Worm (Caenorhabditis elegans) whole organism, mixed stage, embryonic: ENCODE data around the gene srbc-8.

Experiments
- blmp-1 ChIP-seq: fragments of 150-350 bp; optimal IDR thresholded peaks from 2 replicates; lab custom pipeline; 2014; ENCODE audit warnings: missing biosample characterization, missing genetic modification characterization
- ceh-43 ChIP-seq: fragments of 200-800 bp; sonication (Bioruptor generic); optimal IDR thresholded peaks from 2 replicates; lab custom pipeline; 2018; ENCODE audit warnings: mild to moderate bottlenecking, missing genetic modification characterization, moderate library complexity, missing compliant biosample characterization
- ces-1 ChIP-seq: fragments of 150-350 bp; optimal IDR thresholded peaks from 2 replicates; lab custom pipeline; 2014; ENCODE audit warnings: missing biosample characterization, missing genetic modification reagents, missing genetic modification characterization
- elt-1 ChIP-seq: sonication (generic microtip); optimal IDR thresholded peaks from 2 replicates; lab custom pipeline; 2017; ENCODE audit warnings: missing genetic modification characterization, mild to moderate bottlenecking, missing compliant biosample characterization, antibody characterized with exemption, moderate library complexity, borderline replicate concordance; ENCODE audit not compliant: insufficient read depth
- hlh-1 ChIP-seq: fragments of 150-350 bp; optimal IDR thresholded peaks from 2 replicates; lab custom pipeline; 2014; ENCODE audit warnings: missing biosample characterization, missing genetic modification reagents, missing genetic modification characterization
- lin-13 ChIP-seq: fragments of 150-350 bp; optimal IDR thresholded peaks from 2 replicates; lab custom pipeline; 2014; ENCODE audit warnings: missing biosample characterization, missing genetic modification characterization
- mep-1 ChIP-seq: fragments of 150-350 bp; optimal IDR thresholded peaks from 2 replicates; lab custom pipeline; 2017; ENCODE audit warnings: missing biosample characterization, missing genetic modification reagents, missing genetic modification characterization, inconsistent platforms
- nhr-28 ChIP-seq: fragments of 150-350 bp; optimal IDR thresholded peaks from 2 replicates; lab custom pipeline; 2014; ENCODE audit warnings: missing biosample characterization, missing genetic modification characterization
- nhr-76 ChIP-seq: sonication (generic microtip); optimal IDR thresholded peaks from 2 replicates; lab custom pipeline; 2017; ENCODE audit warnings: missing biosample characterization, missing genetic modification characterization
- pha-4 ChIP-seq: fragments of 150-350 bp; optimal IDR thresholded peaks from 2 replicates; lab custom pipeline; 2018; ENCODE audit warnings: missing biosample characterization, missing genetic modification reagents, missing genetic modification characterization
- snpc-4 ChIP-seq: fragments of 150-350 bp; optimal IDR thresholded peaks from 2 replicates; lab custom pipeline; 2014; ENCODE audit warnings: missing biosample characterization, missing genetic modification characterization
- unc-62 ChIP-seq: fragments of 150-350 bp; optimal IDR thresholded peaks from 2 replicates; lab custom pipeline; 2014; ENCODE audit warnings: missing biosample characterization, missing genetic modification reagents, missing genetic modification characterization

DNA sequence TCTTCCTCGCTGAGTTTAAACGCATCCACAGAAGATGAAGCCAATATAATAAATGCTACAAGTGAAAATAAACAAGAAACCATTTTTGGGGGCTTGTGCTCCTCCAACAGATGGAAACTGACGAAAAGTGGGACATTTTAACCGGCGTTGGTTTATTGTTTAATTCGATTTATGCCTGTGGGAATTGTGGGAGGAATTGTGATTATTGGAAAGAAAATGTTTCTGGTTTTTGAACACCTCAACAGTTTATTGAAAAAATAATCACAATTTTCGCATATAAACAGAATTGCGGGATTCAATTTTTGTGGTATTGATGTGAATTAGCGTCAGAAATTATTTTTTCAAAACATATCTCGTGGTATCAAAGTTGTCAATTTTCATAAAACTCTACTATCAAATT is 30.7 kb downstream of the srbc-8 start, which contains the start of gene try-8:
- TF ChIP-seq snpc-4 (tag; lab: Kevin White, UChicago), result no peak
- no peak for TF ChIP-seq hlh-1 (tag; lab: Kevin White, UChicago)
- no peak for TF ChIP-seq ces-1 (GFP tag; lab: Kevin White, UChicago)
- TF ChIP-seq nhr-76, result no peak
- no peak for TF ChIP-seq ceh-43 (GFP tag; lab: Kevin White, UChicago)
- TF ChIP-seq nhr-28, result no peak
- no peak for TF ChIP-seq elt-1 (tag; lab: Kevin White, UChicago)
- no peak for TF ChIP-seq pha-4 (tag; lab: Kevin White, UChicago)
- no peak for TF ChIP-seq unc-62 (GFP tag; lab: Kevin White, UChicago)
- no peak for TF ChIP-seq lin-13
- no peak for TF ChIP-seq mep-1
- no peak for TF ChIP-seq blmp-1
